Fruit fly (Drosophila melanogaster): Measurements from ENCODE around the gene Surf6.

DNA sequence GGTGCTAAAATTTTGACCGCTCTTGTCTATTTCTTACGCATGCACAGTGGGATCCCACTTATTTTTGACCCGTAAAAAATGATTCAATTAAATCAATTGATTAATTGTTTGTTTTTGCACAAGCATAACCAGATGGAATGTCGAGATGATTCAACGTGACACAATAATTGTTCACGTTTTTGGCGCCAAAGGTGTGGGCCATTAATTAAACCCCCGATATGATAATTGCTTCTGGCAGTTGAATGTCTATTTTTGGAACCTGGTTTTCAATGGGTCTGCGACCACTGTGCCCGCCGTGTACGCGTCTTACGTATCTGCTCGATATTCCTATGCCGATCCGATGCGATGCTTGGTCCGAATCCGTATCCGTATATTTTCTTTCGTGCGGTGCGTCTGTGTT lies 12.6 kb downstream of the Surf6 start:
- peak; percentile 62 for TF ChIP-seq CG30431 (GFP tag; optimal IDR thresholded peaks at IDR 0.05)
- peak; percentile 49 for TF ChIP-seq CG12155 (GFP tag; optimal IDR thresholded peaks at IDR 0.05)
